In genomic region chrV:14347234-14347826, ce11 we compare ENCODE assay signal across 1 worm cellular context.
TF ChIP-seq lines count a peak whose summit lies in the region.

cept-2 (plus strand) TSS chrV:14347766.

TF ChIP-seq in whole organism, L1 larva, 84 proteins besides CTCF, POLR2A, EP300 and RAD21 (continued from another document):
- TF ChIP-seq unc-98 (GFP tag; IDR thresholded peaks at IDR 0.05; lab: Robert Waterston, UW) (peak; percentile 44; the same call in 1 of the 2 replicates), aha-1 (tag; optimal IDR thresholded peaks at IDR 0.05; lab: Kevin White, UChicago) (peak; percentile 9), fkh-8 (tag; optimal IDR thresholded peaks at IDR 0.05; lab: Kevin White, UChicago) (peak; percentile 95), snu-23 (GFP tag; optimal IDR thresholded peaks at IDR 0.05; lab: Kevin White, UChicago) (peak; percentile 97), xbp-1 (tag; optimal IDR thresholded peaks at IDR 0.05; lab: Kevin White, UChicago) (peak; percentile 93), lin-14 (GFP tag; optimal IDR thresholded peaks at IDR 0.05; lab: Kevin White, UChicago) (peak; percentile 96), dsc-1 (tag; optimal IDR thresholded peaks at IDR 0.05; lab: Kevin White, UChicago) (peak; percentile 94), unc-86 (tag; optimal IDR thresholded peaks at IDR 0.05; lab: Kevin White, UChicago) (peak; percentile 92), pag-3 (tag; optimal IDR thresholded peaks at IDR 0.05; lab: Kevin White, UChicago; ENCODE audit: borderline replicate concordance, insufficient read depth) (peak; percentile 82), jun-1 (tag; optimal IDR thresholded peaks at IDR 0.05; lab: Kevin White, UChicago) (peak; percentile 84), nhr-47 (tag; optimal IDR thresholded peaks at IDR 0.05; lab: Kevin White, UChicago) (peak; percentile 96), hlh-17 (GFP tag; optimal IDR thresholded peaks at IDR 0.05; lab: Kevin White, UChicago; ENCODE audit: borderline replicate concordance) (no peak), nhr-77 (tag; optimal IDR thresholded peaks at IDR 0.05; lab: Kevin White, UChicago) (peak; percentile 92), ama-1 (optimal IDR thresholded peaks at IDR 0.05; lab: Kevin White, UChicago) (peak; percentile 52), zag-1 (tag; optimal IDR thresholded peaks at IDR 0.05; lab: Kevin White, UChicago) (peak; percentile 66), sup-37 (GFP tag; optimal IDR thresholded peaks at IDR 0.05; lab: Kevin White, UChicago) (peak; percentile 33), lsy-2 (tag; optimal IDR thresholded peaks at IDR 0.05; lab: Kevin White, UChicago) (peak; percentile 93 to 96), unc-130 (tag; optimal IDR thresholded peaks at IDR 0.05; lab: Kevin White, UChicago) (peak; percentile 66), dpl-1 (GFP tag; optimal IDR thresholded peaks at IDR 0.05; lab: Kevin White, UChicago) (peak; percentile 86 to 89 (median 87)), ceh-63 (GFP tag; optimal IDR thresholded peaks at IDR 0.05; lab: Kevin White, UChicago) (no peak), nhr-84 (tag; optimal IDR thresholded peaks at IDR 0.05; lab: Kevin White, UChicago) (no peak), ces-1 (GFP tag; optimal IDR thresholded peaks at IDR 0.05; lab: Kevin White, UChicago) (no peak), lin-39 (tag; optimal IDR thresholded peaks at IDR 0.05; lab: Kevin White, UChicago) (peak; percentile 70)
